Worm (Caenorhabditis elegans) whole organism, L4/young adult: ENCODE measurements around the gene K10G9.2.

Experiments
- dao-5 ChIP-seq: sonication (generic microtip); optimal IDR thresholded peaks from 2 replicates; lab custom pipeline; 2016; ENCODE audit warnings: missing genotype, missing genetic modification characterization, moderate library complexity, missing compliant biosample characterization
- him-1 ChIP-seq: sonication (generic microtip); optimal IDR thresholded peaks from 2 replicates; lab custom pipeline; 2016; ENCODE audit warnings: missing genotype, missing genetic modification reagents, missing genetic modification characterization, missing compliant biosample characterization

DNA sequence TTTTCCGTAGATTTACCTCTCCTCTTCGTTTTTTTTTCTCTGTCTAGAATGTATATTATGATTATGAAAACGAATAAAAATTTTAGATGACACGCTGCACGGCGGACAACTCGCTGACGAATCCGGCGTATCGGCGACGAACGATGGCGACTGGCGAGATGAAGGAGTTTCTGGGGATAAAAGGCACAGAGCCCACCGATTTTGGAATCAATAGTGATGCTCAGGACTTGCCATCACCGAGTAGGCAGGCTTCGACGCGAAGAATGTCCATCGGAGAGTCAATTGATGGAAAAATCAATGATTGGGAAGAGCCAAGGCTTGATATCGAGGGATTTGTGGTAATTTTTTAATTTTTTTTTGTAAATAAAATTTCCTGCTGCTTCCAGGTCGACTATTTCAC, 49.4 kb downstream of the K10G9.2 start, which contains the start of gene ced-9:
- TF ChIP-seq him-1 (tag; lab: Kevin White, UChicago) = no peak
- TF ChIP-seq dao-5 (tag; lab: Kevin White, UChicago) = no peak
